Worm (Caenorhabditis elegans): ENCODE measurements around the gene clec-166.

ce11 chrIV:1298984-1299383, 47.8 kb upstream of the clec-166 start:
- TF ChIP-seq zag-1 (tag; optimal IDR thresholded peaks at IDR 0.05) (no peak), ztf-4 (tag; optimal IDR thresholded peaks at IDR 0.05) (no peak)
